Fruit fly (Drosophila melanogaster): ENCODE results near the gene Adi1.

The Adi1 gene

DNA sequence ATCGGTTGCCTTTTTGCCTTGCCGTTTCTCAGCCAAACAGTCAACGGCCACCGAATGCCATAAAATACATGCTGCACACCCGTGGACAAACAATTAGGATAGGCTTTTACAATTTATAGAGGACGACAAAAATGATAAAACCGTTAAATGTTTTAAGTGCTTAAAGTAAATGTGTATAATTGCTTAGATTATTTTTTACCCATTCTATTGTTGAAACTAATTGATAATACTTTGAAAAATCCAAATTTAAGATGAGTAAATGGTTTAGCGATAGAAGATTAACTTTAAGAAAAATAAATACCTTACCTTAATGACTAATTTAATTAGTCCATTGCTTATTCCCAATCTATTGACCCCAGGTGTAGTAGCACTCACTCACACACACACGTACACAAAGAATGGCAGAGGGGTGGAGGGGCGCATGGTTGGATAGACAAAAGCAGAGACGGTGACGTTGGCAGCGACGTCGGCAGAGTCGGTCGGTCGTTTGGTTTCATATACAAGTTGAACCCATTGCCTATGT lies 15.4 kb downstream of the Adi1 start (continued):
- TF ChIP-seq Hr51 (GFP tag; optimal IDR thresholded peaks at IDR 0.05) = peak; percentile 85 to 97
- no peak for TF ChIP-seq lbe (GFP tag; optimal IDR thresholded peaks at IDR 0.05)
- peak; percentile 90 for TF ChIP-seq cg (GFP tag; optimal IDR thresholded peaks at IDR 0.05)
- TF ChIP-seq CG1233 (GFP tag; optimal IDR thresholded peaks at IDR 0.05) = peak; percentile 95
- peak; percentile 84 to 91 for TF ChIP-seq chif (GFP tag; optimal IDR thresholded peaks at IDR 0.05)
- TF ChIP-seq zfh2 (GFP tag; optimal IDR thresholded peaks at IDR 0.05) = peak; percentile 90
- TF ChIP-seq Spps (tag; optimal IDR thresholded peaks at IDR 0.05) = peak; percentile 84
- TF ChIP-seq pros (GFP tag; optimal IDR thresholded peaks at IDR 0.05) = peak; percentile 92
- peak; percentile 87 for TF ChIP-seq CG11456 (GFP tag; IDR thresholded peaks at IDR 0.05)
- peak; percentile 80; the same call in 3 of the 4 replicates for TF ChIP-seq Gug (GFP tag; IDR thresholded peaks at IDR 0.05)
- TF ChIP-seq chinmo (GFP tag; IDR thresholded peaks at IDR 0.05; ENCODE audit: partially characterized antibody) = peak; percentile 93
- peak; percentile 96 for TF ChIP-seq CG11504 (tag; optimal IDR thresholded peaks at IDR 0.05)
- TF ChIP-seq Camta (GFP tag; optimal IDR thresholded peaks at IDR 0.05) = peak; percentile 87
- peak; percentile 83 for TF ChIP-seq Hmx (GFP tag; optimal IDR thresholded peaks at IDR 0.05)
- TF ChIP-seq Abd-B (GFP tag; optimal IDR thresholded peaks at IDR 0.05) = peak; percentile 94
- peak; percentile 95 for TF ChIP-seq CG14710 (tag; optimal IDR thresholded peaks at IDR 0.05)
- TF ChIP-seq D (optimal IDR thresholded peaks at IDR 0.05) = no peak
- TF ChIP-seq D (GFP tag; optimal IDR thresholded peaks at IDR 0.05) = peak; percentile 96
- peak; percentile 86 for TF ChIP-seq ind (GFP tag; optimal IDR thresholded peaks at IDR 0.05)
- peak; percentile 93 for TF ChIP-seq ttk (GFP tag; IDR thresholded peaks at IDR 0.05)
- peak; percentile 79 for TF ChIP-seq Atf3 (GFP tag; optimal IDR thresholded peaks at IDR 0.05)
- TF ChIP-seq Deaf1 (tag; optimal IDR thresholded peaks at IDR 0.05) = peak; percentile 81
- TF ChIP-seq CG2199 (GFP tag; IDR thresholded peaks at IDR 0.05) = peak; percentile 89; the same call in 1 of the 3 replicates
- TF ChIP-seq HLH54F (GFP tag; optimal IDR thresholded peaks at IDR 0.05) = peak; percentile 86
- TF ChIP-seq CG3163 (GFP tag; optimal IDR thresholded peaks at IDR 0.05) = peak; percentile 63
- peak in 1 of 2 experiments; percentile 67 for TF ChIP-seq Dfd (GFP tag; optimal IDR thresholded peaks at IDR 0.05)
- TF ChIP-seq CG8290 (GFP tag; optimal IDR thresholded peaks at IDR 0.05) = peak; percentile 79
- peak; percentile 65 to 82 for TF ChIP-seq CG8290 (tag; optimal IDR thresholded peaks at IDR 0.05)
- TF ChIP-seq jing (GFP tag; optimal IDR thresholded peaks at IDR 0.05) = peak; percentile 77
- TF ChIP-seq amos (GFP tag; IDR thresholded peaks at IDR 0.05; ENCODE audit: partially characterized antibody) = no peak
- TF ChIP-seq CG7928 (GFP tag; optimal IDR thresholded peaks at IDR 0.05) = peak; percentile 63
- peak; percentile 92 for TF ChIP-seq pho (GFP tag; optimal IDR thresholded peaks at IDR 0.05)
- no peak for TF ChIP-seq inv (GFP tag; IDR thresholded peaks at IDR 0.05; ENCODE audit: partially characterized antibody)
- TF ChIP-seq Trl (optimal IDR thresholded peaks at IDR 0.05) = no peak
- TF ChIP-seq Trl (GFP tag; optimal IDR thresholded peaks at IDR 0.05) = peak; percentile 92
- TF ChIP-seq zen (tag; optimal IDR thresholded peaks at IDR 0.05) = peak; percentile 85
- peak; percentile 92 for TF ChIP-seq dmrt11E (tag; optimal IDR thresholded peaks at IDR 0.05)
- TF ChIP-seq CG17328 (GFP tag; IDR thresholded peaks at IDR 0.05) = peak; percentile 94
- peak; percentile 94 for TF ChIP-seq CG18619 (GFP tag; optimal IDR thresholded peaks at IDR 0.05)
- peak; percentile 91 for TF ChIP-seq al (GFP tag; IDR thresholded peaks at IDR 0.05)
- TF ChIP-seq Mrtf (GFP tag; IDR thresholded peaks at IDR 0.05) = peak; percentile 91
- TF ChIP-seq Tbp (GFP tag; optimal IDR thresholded peaks at IDR 0.05) = no peak
- TF ChIP-seq ase (GFP tag; IDR thresholded peaks at IDR 0.05) = peak; percentile 92
- TF ChIP-seq zen2 (GFP tag; IDR thresholded peaks at IDR 0.05; ENCODE audit: partially characterized antibody) = no peak
- no peak; the same call in none of the 3 replicates for TF ChIP-seq ci (GFP tag; IDR thresholded peaks at IDR 0.05)
- TF ChIP-seq CG8281 (tag; optimal IDR thresholded peaks at IDR 0.05) = peak; percentile 76
- peak; percentile 91 for TF ChIP-seq disco-r (GFP tag; optimal IDR thresholded peaks at IDR 0.05)
- TF ChIP-seq CG4854 (GFP tag; optimal IDR thresholded peaks at IDR 0.05) = peak; percentile 88
- peak; percentile 94 for TF ChIP-seq CG32767 (GFP tag; IDR thresholded peaks at IDR 0.05)
- TF ChIP-seq CG4282 (GFP tag; optimal IDR thresholded peaks at IDR 0.05) = peak; percentile 9
- TF ChIP-seq zf30C (GFP tag; optimal IDR thresholded peaks at IDR 0.05) = no peak
